Worm (Caenorhabditis elegans) whole organism, late embryonic: Measurements from ENCODE around the gene F58F6.6.

Source experiments
- F13H6.1 ChIP-seq: sonication (generic microtip); optimal IDR thresholded peaks from 2 replicates; lab custom pipeline; 2016; ENCODE audit warnings: missing genetic modification characterization, missing compliant biosample characterization
- K09A11.1 ChIP-seq: sonication (generic microtip); optimal IDR thresholded peaks from 2 replicates; lab custom pipeline; 2017; ENCODE audit warnings: antibody characterized with exemption, mild to moderate bottlenecking, missing genetic modification characterization, missing compliant biosample characterization; ENCODE audit not compliant: insufficient read depth
- Y22D7AL.16 ChIP-seq: sonication (generic microtip); optimal IDR thresholded peaks from 2 replicates; lab custom pipeline; 2016; ENCODE audit warnings: missing genetic modification characterization, missing compliant biosample characterization
- ama-1 ChIP-seq: fragments of 150-350 bp; optimal IDR thresholded peaks from 2 replicates; lab custom pipeline; 2014
- ceh-14 ChIP-seq: sonication (generic microtip); optimal IDR thresholded peaks from 2 replicates; lab custom pipeline; 2016; ENCODE audit warnings: missing genotype, missing genetic modification characterization, missing compliant biosample characterization
- ceh-19 ChIP-seq: fragments of 200-800 bp; sonication (Bioruptor generic); optimal IDR thresholded peaks from 2 replicates; lab custom pipeline; 2018; ENCODE audit warnings: mild to moderate bottlenecking, missing genetic modification characterization, missing compliant biosample characterization
- ceh-22 ChIP-seq: sonication (generic microtip); optimal IDR thresholded peaks from 2 replicates; lab custom pipeline; 2017; ENCODE audit warnings: missing biosample characterization, missing genetic modification characterization
- ceh-24 ChIP-seq: sonication (generic microtip); optimal IDR thresholded peaks from 2 replicates; lab custom pipeline; 2016; ENCODE audit warnings: mild to moderate bottlenecking, missing genetic modification characterization, missing compliant biosample characterization
- ceh-30 ChIP-seq: fragments of 150-350 bp; optimal IDR thresholded peaks from 2 replicates; lab custom pipeline; 2014; ENCODE audit warnings: missing biosample characterization, missing genetic modification characterization
- ceh-31 ChIP-seq: sonication (generic microtip); optimal IDR thresholded peaks from 2 replicates; lab custom pipeline; 2016; ENCODE audit warnings: missing genetic modification characterization, missing compliant biosample characterization
- ceh-34 ChIP-seq: sonication (generic microtip); optimal IDR thresholded peaks from 2 replicates; lab custom pipeline; 2016; ENCODE audit warnings: mild to moderate bottlenecking, missing genetic modification characterization, missing compliant biosample characterization
- ceh-48 ChIP-seq: sonication (generic microtip); optimal IDR thresholded peaks from 2 replicates; lab custom pipeline; 2016; ENCODE audit warnings: missing genetic modification characterization, inconsistent platforms, missing compliant biosample characterization
- ceh-6 ChIP-seq: fragments of 200-800 bp; sonication (Bioruptor generic); optimal IDR thresholded peaks from 2 replicates; lab custom pipeline; 2018; ENCODE audit warnings: mild to moderate bottlenecking, missing genetic modification characterization, missing compliant biosample characterization
- dmd-4 ChIP-seq: sonication (generic microtip); optimal IDR thresholded peaks from 2 replicates; lab custom pipeline; 2016; ENCODE audit warnings: borderline replicate concordance, missing genetic modification characterization, missing compliant biosample characterization
- dve-1 ChIP-seq: sonication (generic microtip); optimal IDR thresholded peaks from 2 replicates; lab custom pipeline; 2017; ENCODE audit warnings: antibody characterized with exemption, mild to moderate bottlenecking, missing genetic modification characterization, missing compliant biosample characterization
- elt-2 ChIP-seq: sonication (generic microtip); optimal IDR thresholded peaks from 2 replicates; lab custom pipeline; 2016; ENCODE audit warnings: missing genetic modification reagents, missing genetic modification characterization, missing compliant biosample characterization
- ets-4 ChIP-seq: sonication (generic microtip); optimal IDR thresholded peaks from 2 replicates; lab custom pipeline; 2016; ENCODE audit warnings: missing genetic modification characterization, missing compliant biosample characterization
- fax-1 ChIP-seq: sonication (generic microtip); optimal IDR thresholded peaks from 2 replicates; lab custom pipeline; 2016; ENCODE audit warnings: missing genotype, missing genetic modification characterization, missing compliant biosample characterization
- fkh-10 ChIP-seq: fragments of 150-350 bp; optimal IDR thresholded peaks from 2 replicates; lab custom pipeline; 2014; ENCODE audit warnings: missing biosample characterization, missing genetic modification reagents, missing genetic modification characterization
- hlh-30 ChIP-seq: sonication (generic microtip); optimal IDR thresholded peaks from 2 replicates; lab custom pipeline; 2017; ENCODE audit warnings: antibody characterized with exemption, missing genetic modification characterization, missing compliant biosample characterization; ENCODE audit not compliant: insufficient read depth
- hlh-8 ChIP-seq: sonication (generic microtip); optimal IDR thresholded peaks from 2 replicates; lab custom pipeline; 2016; ENCODE audit warnings: missing genotype, missing genetic modification characterization, missing compliant biosample characterization
- lin-11 ChIP-seq: fragments of 200-800 bp; sonication (Bioruptor generic); optimal IDR thresholded peaks from 2 replicates; lab custom pipeline; 2018; ENCODE audit warnings: mild to moderate bottlenecking, missing genetic modification characterization, missing compliant biosample characterization
- madf-2 ChIP-seq: sonication (generic microtip); optimal IDR thresholded peaks from 2 replicates; lab custom pipeline; 2017; ENCODE audit warnings: missing genetic modification characterization, missing compliant biosample characterization
- mec-3 ChIP-seq: sonication (generic microtip); optimal IDR thresholded peaks from 2 replicates; lab custom pipeline; 2016; ENCODE audit warnings: borderline replicate concordance, missing genetic modification characterization, missing compliant biosample characterization
- nhr-232 ChIP-seq: sonication (generic microtip); optimal IDR thresholded peaks from 2 replicates; lab custom pipeline; 2016; ENCODE audit warnings: missing genetic modification characterization, missing compliant biosample characterization
- npax-4 ChIP-seq: sonication (generic microtip); optimal IDR thresholded peaks from 2 replicates; lab custom pipeline; 2016; ENCODE audit warnings: missing genetic modification characterization, missing compliant biosample characterization
- odd-2 ChIP-seq: sonication (generic microtip); optimal IDR thresholded peaks from 2 replicates; lab custom pipeline; 2017; ENCODE audit warnings: antibody characterized with exemption, mild to moderate bottlenecking, missing genetic modification characterization, missing compliant biosample characterization
- pat-9 ChIP-seq: fragments of 200-800 bp; sonication (Bioruptor generic); optimal IDR thresholded peaks from 2 replicates; lab custom pipeline; 2018; ENCODE audit warnings: mild to moderate bottlenecking, missing genetic modification characterization, moderate library complexity, missing compliant biosample characterization
- pha-2 ChIP-seq: sonication (generic microtip); optimal IDR thresholded peaks from 2 replicates; lab custom pipeline; 2017; ENCODE audit warnings: mild to moderate bottlenecking, missing genetic modification characterization, missing compliant biosample characterization
- pros-1 ChIP-seq: fragments of 150-350 bp; optimal IDR thresholded peaks from 2 replicates; lab custom pipeline; 2014; ENCODE audit warnings: missing biosample characterization, missing genetic modification reagents, missing genetic modification characterization
- ref-2 ChIP-seq: sonication (generic microtip); optimal IDR thresholded peaks from 2 replicates; lab custom pipeline; 2016; ENCODE audit warnings: missing genetic modification characterization, missing compliant biosample characterization
- sdc-2 ChIP-seq: sonication (generic microtip); optimal IDR thresholded peaks from 2 replicates; lab custom pipeline; 2016; ENCODE audit warnings: missing genotype, missing genetic modification characterization, missing compliant biosample characterization
- sox-2 ChIP-seq: fragments of 200-800 bp; sonication (Bioruptor generic); IDR thresholded peaks from 2 replicates; pipeline ENCODE4 v1.3.6; 2022; ENCODE audit warnings: missing genetic modification reagents, missing genetic modification characterization, missing compliant biosample characterization
- sox-4 ChIP-seq: sonication (generic microtip); optimal IDR thresholded peaks from 2 replicates; lab custom pipeline; 2017; ENCODE audit warnings: mild to moderate bottlenecking, missing genetic modification characterization, inconsistent platforms, missing compliant biosample characterization
- syd-9 ChIP-seq: sonication (generic microtip); optimal IDR thresholded peaks from 2 replicates; lab custom pipeline; 2016; ENCODE audit warnings: mild to moderate bottlenecking, missing genetic modification characterization, moderate library complexity, missing compliant biosample characterization
- tbx-7 ChIP-seq: sonication (generic microtip); optimal IDR thresholded peaks from 2 replicates; lab custom pipeline; 2016; ENCODE audit warnings: missing genotype, missing genetic modification characterization, missing compliant biosample characterization
- unc-86 ChIP-seq: sonication (generic microtip); optimal IDR thresholded peaks from 2 replicates; lab custom pipeline; 2016; ENCODE audit warnings: missing genetic modification characterization, missing compliant biosample characterization
- zip-5 ChIP-seq: sonication (generic microtip); optimal IDR thresholded peaks from 2 replicates; lab custom pipeline; 2016; ENCODE audit warnings: missing genetic modification characterization, missing compliant biosample characterization
- ztf-16 ChIP-seq: sonication (generic microtip); optimal IDR thresholded peaks from 2 replicates; lab custom pipeline; 2017; ENCODE audit warnings: missing genetic modification characterization, missing compliant biosample characterization

The F58F6.6 gene

ce11 chrIV:1388079-1388478 lies 47.2 kb downstream of the F58F6.6 start (continued):
- peak; percentile 28 for TF ChIP-seq unc-86 (tag; lab: Kevin White, UChicago)
- TF ChIP-seq tbx-7 (tag; lab: Kevin White, UChicago): peak; percentile 32
- peak; percentile 12 for TF ChIP-seq hlh-8
- peak; percentile 60 for TF ChIP-seq ceh-19
- peak; percentile 28 for TF ChIP-seq syd-9 (tag; lab: Kevin White, UChicago)
- peak; percentile 33 for TF ChIP-seq ztf-16 (tag; lab: Kevin White, UChicago)
- peak; percentile 54 for TF ChIP-seq ceh-34 (tag; lab: Kevin White, UChicago)
- TF ChIP-seq dmd-4 (tag; lab: Kevin White, UChicago): no peak
- no peak for TF ChIP-seq ets-4 (tag; lab: Kevin White, UChicago)

- TF ChIP-seq lin-11 (no peak), ceh-19 (no peak), ceh-30 (tag; lab: Kevin White, UChicago) (no peak), ceh-6 (no peak), madf-2 (tag; lab: Kevin White, UChicago) (no peak), npax-4 (tag; lab: Kevin White, UChicago) (no peak), ama-1 (lab: Kevin White, UChicago) (no peak), ztf-16 (tag; lab: Kevin White, UChicago) (no peak), fax-1 (no peak), pros-1 (tag; lab: Kevin White, UChicago) (no peak), pat-9 (tag; lab: Kevin White, UChicago) (no peak), sox-2 (GFP tag; lab: Robert Waterston, UW) (no peak), dve-1 (tag; lab: Kevin White, UChicago) (no peak), dmd-4 (tag; lab: Kevin White, UChicago) (no peak)
Observed at ce11 chrIV:1389021-1389420, 48.1 kb downstream of the F58F6.6 start.

- no peak for TF ChIP-seq F13H6.1 (tag; lab: Kevin White, UChicago)
- no peak for TF ChIP-seq ceh-24 (tag; lab: Kevin White, UChicago)
- no peak for TF ChIP-seq ztf-16 (tag; lab: Kevin White, UChicago)
- TF ChIP-seq nhr-232 (tag; lab: Kevin White, UChicago): no peak
- no peak for TF ChIP-seq odd-2 (tag; lab: Kevin White, UChicago)
- no peak for TF ChIP-seq K09A11.1 (tag; lab: Kevin White, UChicago)
- TF ChIP-seq mec-3 (tag; lab: Kevin White, UChicago): no peak
- TF ChIP-seq zip-5 (tag; lab: Kevin White, UChicago): no peak
- no peak for TF ChIP-seq fkh-10 (GFP tag; lab: Kevin White, UChicago)
- TF ChIP-seq sox-4 (tag; lab: Kevin White, UChicago): no peak
- TF ChIP-seq sdc-2 (tag; lab: Kevin White, UChicago): no peak
- no peak for TF ChIP-seq ceh-31 (tag; lab: Kevin White, UChicago)
- no peak for TF ChIP-seq Y22D7AL.16 (tag; lab: Kevin White, UChicago)
- TF ChIP-seq ref-2 (tag; lab: Kevin White, UChicago): no peak
- TF ChIP-seq sox-2 (GFP tag; lab: Robert Waterston, UW): no peak
- TF ChIP-seq ceh-19: no peak
- no peak for TF ChIP-seq ceh-48 (tag; lab: Kevin White, UChicago)
- no peak for TF ChIP-seq elt-2 (tag; lab: Kevin White, UChicago)
- TF ChIP-seq lin-11: no peak
- TF ChIP-seq ceh-22 (tag; lab: Kevin White, UChicago): no peak
Observed at ce11 chrIV:1389599-1389998, 48.7 kb downstream of the F58F6.6 start.

- TF ChIP-seq sox-2 (GFP tag; lab: Robert Waterston, UW): no peak
- no peak for TF ChIP-seq pros-1 (tag; lab: Kevin White, UChicago)
- no peak for TF ChIP-seq ceh-14
- TF ChIP-seq pha-2 (tag; lab: Kevin White, UChicago): no peak
- no peak for TF ChIP-seq hlh-30
- TF ChIP-seq, all 69 proteins: peak for 0
Observed at ce11 chrIV:1390102-1390501, 49.2 kb downstream of the F58F6.6 start.
